Worm (Caenorhabditis elegans) whole organism, early embryonic: ENCODE data around the gene C10A4.9.

Source experiments
- B0310.2 ChIP-seq: sonication (generic microtip); optimal IDR thresholded peaks from 2 replicates; lab custom pipeline; 2016; ENCODE audit warnings: mild to moderate bottlenecking, missing genetic modification characterization, missing compliant biosample characterization
- F13C5.2 ChIP-seq: sonication (generic microtip); optimal IDR thresholded peaks from 2 replicates; lab custom pipeline; 2017; ENCODE audit warnings: mild to moderate bottlenecking, missing genetic modification characterization, inconsistent platforms, missing compliant biosample characterization
- aly-1 ChIP-seq: sonication (generic microtip); optimal IDR thresholded peaks from 2 replicates; lab custom pipeline; 2016; ENCODE audit warnings: missing genetic modification characterization, missing compliant biosample characterization
- ama-1 ChIP-seq: fragments of 150-350 bp; optimal IDR thresholded peaks from 2 replicates; lab custom pipeline; 2014
- ceh-13 ChIP-seq: fragments of 200-800 bp; sonication (Bioruptor generic); optimal IDR thresholded peaks from 2 replicates; lab custom pipeline; 2018; ENCODE audit warnings: mild to moderate bottlenecking, missing genetic modification characterization, missing compliant biosample characterization
- ceh-36 ChIP-seq: sonication (generic microtip); optimal IDR thresholded peaks from 2 replicates; lab custom pipeline; 2016; ENCODE audit warnings: missing genetic modification characterization, inconsistent platforms, missing compliant biosample characterization
- ets-7 ChIP-seq: sonication (generic microtip); optimal IDR thresholded peaks from 2 replicates; lab custom pipeline; 2016; ENCODE audit warnings: missing genotype, missing genetic modification characterization, missing compliant biosample characterization
- flt-1 ChIP-seq: fragments of 200-800 bp; sonication (Bioruptor generic); IDR thresholded peaks from 2 replicates; pipeline ENCODE4 v1.3.6; 2022; ENCODE audit warnings: missing genetic modification characterization, missing compliant biosample characterization
- hmbx-1 ChIP-seq: sonication (generic microtip); optimal IDR thresholded peaks from 2 replicates; lab custom pipeline; 2016; ENCODE audit warnings: mild to moderate bottlenecking, missing genetic modification characterization, missing compliant biosample characterization
- hmg-4 ChIP-seq: fragments of 200-800 bp; sonication (Bioruptor generic); optimal IDR thresholded peaks from 2 replicates; lab custom pipeline; 2018; ENCODE audit warnings: mild to moderate bottlenecking, missing genetic modification characterization, missing compliant biosample characterization
- hnd-1 ChIP-seq: sonication (generic microtip); optimal IDR thresholded peaks from 2 replicates; lab custom pipeline; 2016; ENCODE audit warnings: missing genetic modification characterization, missing compliant biosample characterization
- pes-1 ChIP-seq: fragments of 200-800 bp; sonication (Bioruptor generic); IDR thresholded peaks from 2 replicates; pipeline ENCODE4 v1.3.6; 2022; ENCODE audit warnings: missing genetic modification reagents, missing genetic modification characterization, missing compliant biosample characterization
- scrt-1 ChIP-seq: fragments of 200-800 bp; sonication (Bioruptor generic); IDR thresholded peaks from 2 replicates; pipeline ENCODE4 v1.3.6; 2022; ENCODE audit warnings: missing genetic modification characterization, missing compliant biosample characterization
- sea-1 ChIP-seq: fragments of 200-800 bp; sonication (Bioruptor generic); conservative IDR thresholded peaks from 2 replicates; pipeline ENCODE4 v1.3.6; 2022; ENCODE audit warnings: missing genetic modification characterization, missing compliant biosample characterization
- tbx-11 ChIP-seq: fragments of 200-800 bp; sonication (Bioruptor generic); IDR thresholded peaks from 2 replicates; pipeline ENCODE4 v1.3.6; 2022; ENCODE audit warnings: missing genetic modification characterization, missing compliant biosample characterization
- tbx-37 ChIP-seq: fragments of 200-800 bp; sonication (Bioruptor generic); conservative IDR thresholded peaks from 2 replicates; pipeline ENCODE4 v1.3.6; 2022; ENCODE audit warnings: missing genetic modification reagents, missing genetic modification characterization, missing compliant biosample characterization
- tra-4 ChIP-seq: sonication (generic microtip); optimal IDR thresholded peaks from 2 replicates; lab custom pipeline; 2017; ENCODE audit warnings: missing genetic modification characterization, missing compliant biosample characterization

C10A4.9 gene

ce11 chrX:7398584-7398983 is 22.1 kb upstream of the C10A4.9 start, which contains the start of gene C10A4.10:
Gene C10A4.10, plus strand, starts transcription at chrX:7398884.
- no peak for TF ChIP-seq ama-1 (lab: Kevin White, UChicago)
- TF ChIP-seq hnd-1 (tag; lab: Kevin White, UChicago), result no peak
- TF ChIP-seq hmbx-1 (tag; lab: Kevin White, UChicago), result no peak
- TF ChIP-seq tbx-11 (GFP tag; lab: Robert Waterston, UW), result no peak
- TF ChIP-seq flt-1 (GFP tag; lab: Robert Waterston, UW), result no peak

- TF ChIP-seq tra-4 (tag; lab: Kevin White, UChicago) (no peak), B0310.2 (tag; lab: Kevin White, UChicago) (no peak), hmbx-1 (tag; lab: Kevin White, UChicago) (no peak), ceh-13 (GFP tag; lab: Kevin White, UChicago) (no peak)
Measured at ce11 chrX:7400788-7401187, 19.9 kb upstream of the C10A4.9 start, which contains the start of gene C10A4.4. Gene C10A4.4, plus strand, starts transcription at chrX:7401088.

- TF ChIP-seq ceh-13 (GFP tag; lab: Kevin White, UChicago), result no peak
- TF ChIP-seq scrt-1, result no peak
Measured at ce11 chrX:7404551-7404950, 16.1 kb upstream of the C10A4.9 start.

ce11 chrX:7405393-7405792 is 15.3 kb upstream of the C10A4.9 start, which contains the start of gene C10A4.3:
Gene C10A4.3, plus strand, starts transcription at chrX:7405693.
- no peak for TF ChIP-seq hmg-4 (GFP tag; lab: Kevin White, UChicago)
- no peak for TF ChIP-seq ets-7 (tag; lab: Kevin White, UChicago)
- TF ChIP-seq tbx-37 (GFP tag; lab: Robert Waterston, UW), result no peak
- no peak for TF ChIP-seq flt-1 (GFP tag; lab: Robert Waterston, UW)
- no peak for TF ChIP-seq ceh-13 (GFP tag; lab: Kevin White, UChicago)
- no peak for TF ChIP-seq B0310.2 (tag; lab: Kevin White, UChicago)
- TF ChIP-seq F13C5.2 (tag; lab: Kevin White, UChicago), result no peak
- no peak for TF ChIP-seq tbx-11 (GFP tag; lab: Robert Waterston, UW)
- no peak for TF ChIP-seq sea-1
- TF ChIP-seq tra-4 (tag; lab: Kevin White, UChicago), result no peak
- no peak for TF ChIP-seq pes-1 (GFP tag; lab: Robert Waterston, UW)
- TF ChIP-seq aly-1 (tag; lab: Kevin White, UChicago), result no peak

- TF ChIP-seq hmbx-1 (tag; lab: Kevin White, UChicago), result no peak
- no peak for TF ChIP-seq tra-4 (tag; lab: Kevin White, UChicago)
- TF ChIP-seq pes-1 (GFP tag; lab: Robert Waterston, UW), result no peak
- TF ChIP-seq F13C5.2 (tag; lab: Kevin White, UChicago), result no peak
Measured at ce11 chrX:7407749-7408148, 12.9 kb upstream of the C10A4.9 start.

- no peak for TF ChIP-seq ceh-36 (tag; lab: Kevin White, UChicago)
- TF ChIP-seq scrt-1, result no peak
- no peak for TF ChIP-seq pes-1 (GFP tag; lab: Robert Waterston, UW)
- no peak for TF ChIP-seq sea-1
Measured at ce11 chrX:7409030-7409429, 11.6 kb upstream of the C10A4.9 start.

- TF ChIP-seq ceh-36 (tag; lab: Kevin White, UChicago) (no peak), ama-1 (lab: Kevin White, UChicago) (no peak), tra-4 (tag; lab: Kevin White, UChicago) (no peak), pes-1 (GFP tag; lab: Robert Waterston, UW) (no peak), scrt-1 (no peak), tbx-11 (GFP tag; lab: Robert Waterston, UW) (no peak), hnd-1 (tag; lab: Kevin White, UChicago) (no peak), hmbx-1 (tag; lab: Kevin White, UChicago) (no peak)
Measured at ce11 chrX:7409935-7410334, 10.7 kb upstream of the C10A4.9 start, which contains the start of gene C10A4.2. Gene C10A4.2, plus strand, starts transcription at chrX:7410235.

ce11 chrX:7415420-7415819 is 5.3 kb upstream of the C10A4.9 start, which contains the start of gene C10A4.7:
Gene C10A4.7, minus strand, starts transcription at chrX:7415520.
- TF ChIP-seq ceh-13 (GFP tag; lab: Kevin White, UChicago) (no peak), F13C5.2 (tag; lab: Kevin White, UChicago) (no peak), hnd-1 (tag; lab: Kevin White, UChicago) (no peak), flt-1 (GFP tag; lab: Robert Waterston, UW) (no peak), scrt-1 (no peak), pes-1 (GFP tag; lab: Robert Waterston, UW) (no peak), B0310.2 (tag; lab: Kevin White, UChicago) (no peak), hmg-4 (GFP tag; lab: Kevin White, UChicago) (no peak), tra-4 (tag; lab: Kevin White, UChicago) (no peak), ceh-36 (tag; lab: Kevin White, UChicago) (no peak), aly-1 (tag; lab: Kevin White, UChicago) (no peak), ama-1 (lab: Kevin White, UChicago) (no peak), sea-1 (no peak), ets-7 (tag; lab: Kevin White, UChicago) (no peak), tbx-11 (GFP tag; lab: Robert Waterston, UW) (no peak), tbx-37 (GFP tag; lab: Robert Waterston, UW) (no peak), hmbx-1 (tag; lab: Kevin White, UChicago) (no peak)
